Fruit fly (Drosophila melanogaster) whole organism, embryonic: ENCODE measurements around the gene CG16959.
A peak's percentile ranks its signal among the peaks of the same experiment; 100 is the strongest.

ENCODE experiments used
- ATbp ChIP-seq: fragments of 200-800 bp; sonication (Bioruptor generic); optimal IDR thresholded peaks from 2 replicates; lab custom pipeline; 2017; ENCODE audit warnings: missing biosample characterization, mild to moderate bottlenecking, missing genetic modification characterization, missing genetic modification reagents
- Bgb ChIP-seq: fragments of 200-800 bp; sonication (Bioruptor generic); IDR thresholded peaks from 2 replicates; pipeline ENCODE4 v1.3.6; 2022; ENCODE audit warnings: missing biosample characterization, missing genetic modification characterization; ENCODE audit not compliant: partially characterized antibody
- CG10209 ChIP-seq: fragments of 200-800 bp; sonication (Bioruptor generic); optimal IDR thresholded peaks from 3 replicates; lab custom pipeline; 2017; ENCODE audit warnings: missing biosample characterization, mild to moderate bottlenecking, missing genetic modification characterization, missing genetic modification reagents
- CG10267 ChIP-seq: fragments of 200-800 bp; sonication (Bioruptor generic); optimal IDR thresholded peaks from 2 replicates; lab custom pipeline; 2018; ENCODE audit warnings: missing biosample characterization, mild to moderate bottlenecking, missing genetic modification characterization, moderate library complexity
- CG10979 ChIP-seq: fragments of 200-800 bp; sonication (Bioruptor generic); optimal IDR thresholded peaks from 2 replicates; lab custom pipeline; 2018; ENCODE audit warnings: missing biosample characterization, mild to moderate bottlenecking, missing genetic modification characterization, moderate library complexity
- CG11504 ChIP-seq: fragments of 200-800 bp; sonication (Bioruptor generic); optimal IDR thresholded peaks from 3 replicates; lab custom pipeline; 2019; ENCODE audit warnings: missing biosample characterization, mild to moderate bottlenecking, missing genetic modification characterization, moderate library complexity
- CG12236 ChIP-seq: fragments of 200-800 bp; sonication (Bioruptor generic); optimal IDR thresholded peaks from 2 replicates; lab custom pipeline; 2016; ENCODE audit warnings: missing biosample characterization, missing genetic modification characterization
- CG1529 ChIP-seq: fragments of 200-800 bp; sonication (Bioruptor generic); optimal IDR thresholded peaks from 3 replicates; lab custom pipeline; 2018; ENCODE audit warnings: missing biosample characterization, missing genetic modification characterization
- CG18476 ChIP-seq: fragments of 200-800 bp; sonication (Bioruptor generic); optimal IDR thresholded peaks from 2 replicates; lab custom pipeline; 2016; ENCODE audit warnings: missing biosample characterization, mild to moderate bottlenecking, missing genetic modification characterization
- CG18599 ChIP-seq: fragments of 200-800 bp; sonication (Bioruptor generic); optimal IDR thresholded peaks from 3 replicates; lab custom pipeline; 2017; ENCODE audit warnings: missing biosample characterization, missing genetic modification characterization, mild to moderate bottlenecking, moderate library complexity, missing genetic modification reagents
- CG3281 ChIP-seq: fragments of 200-800 bp; sonication (Bioruptor generic); optimal IDR thresholded peaks from 3 replicates; lab custom pipeline; 2017; ENCODE audit warnings: missing biosample characterization, mild to moderate bottlenecking, missing genetic modification characterization
- CG4820 ChIP-seq: fragments of 200-800 bp; sonication (Bioruptor generic); optimal IDR thresholded peaks from 3 replicates; lab custom pipeline; 2016; ENCODE audit warnings: missing biosample characterization, missing genetic modification characterization
- CG6175 ChIP-seq: fragments of 200-800 bp; sonication (Bioruptor generic); IDR thresholded peaks from 3 replicates; pipeline ENCODE4 v1.3.6; 2022; ENCODE audit warnings: missing biosample characterization, missing genetic modification characterization
- CG6254 ChIP-seq: fragments of 200-800 bp; sonication (Bioruptor generic); optimal IDR thresholded peaks from 3 replicates; lab custom pipeline; 2017; ENCODE audit warnings: mild to moderate bottlenecking, missing biosample characterization, missing genetic modification reagents, missing genetic modification characterization
- CG7839 ChIP-seq: fragments of 200-800 bp; sonication (Bioruptor generic); optimal IDR thresholded peaks from 3 replicates; lab custom pipeline; 2018; ENCODE audit warnings: missing biosample characterization, mild to moderate bottlenecking, missing genetic modification characterization, moderate library complexity
- CG9215 ChIP-seq: fragments of 200-800 bp; sonication (Bioruptor generic); IDR thresholded peaks from 2 replicates; pipeline ENCODE4 v1.3.6; 2022; ENCODE audit warnings: missing biosample characterization, missing genetic modification characterization
- GATAe ChIP-seq: fragments of 200-800 bp; sonication (Bioruptor generic); conservative IDR thresholded peaks from 2 replicates; pipeline ENCODE4 v1.3.6; 2022; ENCODE audit warnings: missing biosample characterization, missing genetic modification characterization
- HLH54F ChIP-seq: fragments of 200-800 bp; sonication (Bioruptor generic); optimal IDR thresholded peaks from 3 replicates; lab custom pipeline; 2016; ENCODE audit warnings: missing biosample characterization, missing genetic modification characterization
- Hmr ChIP-seq: fragments of 200-800 bp; sonication (Bioruptor generic); optimal IDR thresholded peaks from 3 replicates; lab custom pipeline; 2017; ENCODE audit warnings: mild to moderate bottlenecking, missing biosample characterization, missing genetic modification reagents, missing genetic modification characterization
- Hr51 ChIP-seq, 2 experiments: fragments of 200-800 bp; sonication (Bioruptor generic); optimal IDR thresholded peaks; 2 replicates in 1 of 2; 3 replicates in 1 of 2; lab custom pipeline; 2016 to 2018; ENCODE audit warnings: missing biosample characterization in 2 of 2, missing genetic modification characterization in 2 of 2, mild to moderate bottlenecking in 1 of 2, moderate library complexity in 1 of 2
- Kr ChIP-seq: fragments of 200-800 bp; sonication (Bioruptor generic); optimal IDR thresholded peaks from 2 replicates; lab custom pipeline; 2017; ENCODE audit warnings: missing biosample characterization, mild to moderate bottlenecking, missing genetic modification characterization
- Med ChIP-seq: fragments of 200-800 bp; sonication (Bioruptor generic); peaks from one replicate; lab custom pipeline; 2016; ENCODE audit warnings: missing biosample characterization, missing genetic modification characterization, mild to moderate bottlenecking, inconsistent platforms, moderate library complexity
- Nf-YA ChIP-seq: fragments of 200-800 bp; sonication (Bioruptor generic); IDR thresholded peaks from 2 replicates; pipeline ENCODE4 v1.3.6; 2022; ENCODE audit warnings: missing biosample characterization, missing genetic modification characterization
- Nf-YB ChIP-seq: fragments of 200-800 bp; sonication (Bioruptor generic); optimal IDR thresholded peaks from 3 replicates; lab custom pipeline; 2019; ENCODE audit warnings: missing biosample characterization, mild to moderate bottlenecking, missing genetic modification characterization, moderate library complexity
- Oli ChIP-seq: fragments of 200-800 bp; sonication (Bioruptor generic); optimal IDR thresholded peaks from 2 replicates; lab custom pipeline; 2018; ENCODE audit warnings: missing biosample characterization, mild to moderate bottlenecking, missing genetic modification characterization, moderate library complexity
- Optix ChIP-seq: fragments of 200-800 bp; sonication (Bioruptor generic); IDR thresholded peaks from 3 replicates; pipeline ENCODE4 v1.3.6; 2022; ENCODE audit warnings: missing biosample characterization, missing genetic modification characterization
- Xrp1 ChIP-seq: fragments of 200-800 bp; sonication (Bioruptor generic); IDR thresholded peaks from 2 replicates; pipeline ENCODE4 v1.3.6; 2022; ENCODE audit warnings: missing biosample characterization, missing genetic modification characterization
- abd-A ChIP-seq: fragments of 200-800 bp; sonication (Bioruptor generic); optimal IDR thresholded peaks from 3 replicates; lab custom pipeline; 2019; ENCODE audit warnings: missing biosample characterization, mild to moderate bottlenecking, missing genetic modification characterization, moderate library complexity
- aop ChIP-seq: fragments of 200-800 bp; sonication (Bioruptor generic); IDR thresholded peaks from 2 replicates; pipeline ENCODE4 v1.3.6; 2022; ENCODE audit warnings: missing biosample characterization, missing genetic modification characterization
- bcd ChIP-seq: fragments of 200-800 bp; sonication (Bioruptor generic); optimal IDR thresholded peaks from 2 replicates; lab custom pipeline; 2017; ENCODE audit warnings: missing biosample characterization, mild to moderate bottlenecking, missing genetic modification characterization
- corto ChIP-seq: fragments of 200-800 bp; sonication (Bioruptor generic); optimal IDR thresholded peaks from 2 replicates; lab custom pipeline; 2016; ENCODE audit warnings: missing biosample characterization, mild to moderate bottlenecking, missing genetic modification characterization, moderate library complexity
- cwo ChIP-seq: fragments of 200-800 bp; sonication (Bioruptor generic); optimal IDR thresholded peaks from 3 replicates; lab custom pipeline; 2017; ENCODE audit warnings: missing biosample characterization, missing genetic modification characterization, mild to moderate bottlenecking, moderate library complexity, missing genetic modification reagents
- disco-r ChIP-seq: fragments of 200-800 bp; sonication (Bioruptor generic); optimal IDR thresholded peaks from 2 replicates; lab custom pipeline; 2016; ENCODE audit warnings: missing biosample characterization, missing genetic modification characterization
- dmrt99B ChIP-seq: fragments of 200-800 bp; sonication (Bioruptor generic); optimal IDR thresholded peaks from 2 replicates; lab custom pipeline; 2018; ENCODE audit warnings: missing biosample characterization, mild to moderate bottlenecking, missing genetic modification characterization, moderate library complexity
- emc ChIP-seq: fragments of 200-800 bp; sonication (Bioruptor generic); optimal IDR thresholded peaks from 2 replicates; lab custom pipeline; 2016; ENCODE audit warnings: missing biosample characterization, missing genetic modification characterization
- exex ChIP-seq: fragments of 200-800 bp; sonication (Bioruptor generic); optimal IDR thresholded peaks from 4 replicates; lab custom pipeline; 2018; ENCODE audit warnings: missing biosample characterization, mild to moderate bottlenecking, missing genetic modification characterization, moderate library complexity
- fd96Cb ChIP-seq: fragments of 200-800 bp; sonication (Bioruptor generic); optimal IDR thresholded peaks from 2 replicates; lab custom pipeline; 2018; ENCODE audit warnings: missing biosample characterization, mild to moderate bottlenecking, missing genetic modification characterization, moderate library complexity
- gem ChIP-seq: fragments of 200-800 bp; sonication (Bioruptor generic); optimal IDR thresholded peaks from 2 replicates; lab custom pipeline; 2019; ENCODE audit warnings: missing biosample characterization, mild to moderate bottlenecking, missing genetic modification characterization, moderate library complexity
- grn ChIP-seq: fragments of 200-800 bp; sonication (Bioruptor generic); optimal IDR thresholded peaks from 3 replicates; lab custom pipeline; 2017; ENCODE audit warnings: missing biosample characterization, missing genetic modification characterization
- klu ChIP-seq: fragments of 200-800 bp; sonication (Bioruptor generic); IDR thresholded peaks from 2 replicates; pipeline ENCODE4 v1.3.6; 2022; ENCODE audit warnings: missing biosample characterization, missing genetic modification characterization
- lab ChIP-seq: fragments of 200-800 bp; sonication (Bioruptor generic); optimal IDR thresholded peaks from 3 replicates; lab custom pipeline; 2017; ENCODE audit warnings: missing biosample characterization, missing genetic modification characterization, mild to moderate bottlenecking, moderate library complexity, missing genetic modification reagents
- phol ChIP-seq: fragments of 200-800 bp; sonication (Bioruptor generic); optimal IDR thresholded peaks from 3 replicates; lab custom pipeline; 2018; ENCODE audit warnings: missing biosample characterization, mild to moderate bottlenecking, missing genetic modification characterization, moderate library complexity
- pum ChIP-seq: fragments of 200-800 bp; sonication (Bioruptor generic); optimal IDR thresholded peaks from 2 replicates; lab custom pipeline; 2016; ENCODE audit warnings: missing biosample characterization, missing genetic modification characterization
- ranshi ChIP-seq: fragments of 200-800 bp; sonication (Bioruptor generic); IDR thresholded peaks from 2 replicates; pipeline ENCODE4 v1.3.6; 2022; ENCODE audit warnings: missing biosample characterization, missing genetic modification characterization
- sens ChIP-seq: fragments of 200-800 bp; sonication (Bioruptor generic); peaks from one replicate; lab custom pipeline; 2016; ENCODE audit warnings: missing biosample characterization, missing genetic modification characterization
- stc ChIP-seq: fragments of 200-800 bp; sonication (Bioruptor generic); IDR thresholded peaks from 2 replicates; pipeline ENCODE4 v1.3.6; 2022; ENCODE audit warnings: missing biosample characterization, missing genetic modification characterization
- ttk ChIP-seq: fragments of 200-800 bp; sonication (Bioruptor generic); IDR thresholded peaks from 2 replicates; pipeline ENCODE4 v2.1.2; 2022; ENCODE audit warnings: missing biosample characterization, missing genetic modification characterization
- unpg ChIP-seq: fragments of 200-800 bp; sonication (Bioruptor generic); optimal IDR thresholded peaks from 3 replicates; lab custom pipeline; 2018; ENCODE audit warnings: missing biosample characterization, mild to moderate bottlenecking, missing genetic modification characterization, moderate library complexity

CG16959 gene

DNA sequence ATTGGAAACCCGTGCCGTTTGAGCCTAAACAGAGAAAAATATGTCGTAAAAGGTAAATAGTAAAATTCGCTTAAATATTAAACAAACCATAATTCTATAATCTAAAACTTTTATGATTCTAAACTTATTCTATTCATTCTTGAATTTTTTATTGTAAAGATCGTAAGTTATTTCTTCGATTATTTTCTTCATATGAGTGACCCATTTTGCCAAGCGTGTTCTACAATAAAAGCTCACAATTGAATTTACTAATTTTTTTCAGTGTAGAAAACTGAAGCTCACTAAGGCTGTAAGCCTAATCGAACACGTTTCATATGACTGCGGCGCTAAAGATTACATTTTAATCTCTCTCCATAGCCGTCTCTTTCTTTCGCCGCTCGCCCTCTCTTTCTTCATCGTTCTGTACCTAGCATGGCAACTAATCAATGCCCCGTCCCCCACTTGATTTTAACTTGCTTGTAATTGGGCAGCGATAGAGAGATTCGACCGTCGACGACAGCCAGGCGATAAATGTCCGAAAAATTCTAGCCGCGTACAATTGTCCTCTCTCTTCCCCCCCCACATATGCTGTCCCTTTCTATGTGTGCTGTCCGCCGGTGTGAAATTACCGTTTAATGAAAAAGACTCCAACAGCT is 46.8 kb upstream of the CG16959 start (continued):
- TF ChIP-seq CG6254 (GFP tag; lab: Kevin White, UChicago), result peak; percentile 46
- no peak for TF ChIP-seq disco-r (GFP tag; lab: Kevin White, UChicago)
- peak; percentile 44 for TF ChIP-seq Med
- peak; percentile 20 for TF ChIP-seq cwo (GFP tag; lab: Kevin White, UChicago)
- no peak for TF ChIP-seq CG12236 (GFP tag; lab: Kevin White, UChicago)
- TF ChIP-seq lab, result peak; percentile 33
- peak; percentile 3 for TF ChIP-seq Hmr (GFP tag; lab: Kevin White, UChicago)
- TF ChIP-seq CG6175 (GFP tag; lab: Robert Waterston, UW), result peak; percentile 55; the same call in 1 of the 3 replicates
- TF ChIP-seq dmrt99B (tag; lab: Kevin White, UChicago), result peak; percentile 5
- 0 out of 2 replicates have a peak, but pooled peaks have one; percentile 28 for TF ChIP-seq Xrp1 (GFP tag; lab: Robert Waterston, UW)
- TF ChIP-seq klu (GFP tag; lab: Robert Waterston, UW), result no peak
- peak; percentile 10 for TF ChIP-seq CG3281 (GFP tag; lab: Kevin White, UChicago)
- TF ChIP-seq CG7839 (tag; lab: Kevin White, UChicago), result peak; percentile 20
- TF ChIP-seq phol, result peak; percentile 30
- peak; percentile 15 for TF ChIP-seq CG4820 (GFP tag; lab: Kevin White, UChicago)
- TF ChIP-seq ranshi (GFP tag; lab: Robert Waterston, UW), result peak; percentile 4; the same call in 1 of the 2 replicates
- TF ChIP-seq Kr, result no peak
- TF ChIP-seq CG9215, result no peak
- no peak for TF ChIP-seq HLH54F (GFP tag; lab: Kevin White, UChicago)
- TF ChIP-seq emc (GFP tag; lab: Kevin White, UChicago), result no peak
- peak; percentile 67 for TF ChIP-seq Nf-YA (GFP tag; lab: Robert Waterston, UW)
- peak in 1 of 2 experiments; percentile 22 for TF ChIP-seq Hr51 (GFP tag; optimal IDR thresholded peaks at IDR 0.05; lab: Kevin White, UChicago)
- no peak for TF ChIP-seq CG18476 (GFP tag; lab: Kevin White, UChicago)
- no peak for TF ChIP-seq corto (GFP tag; lab: Kevin White, UChicago)
- no peak for TF ChIP-seq pum
- TF ChIP-seq stc, result peak; percentile 5; the same call in 1 of the 2 replicates
- peak; percentile 32 for TF ChIP-seq exex (tag; lab: Kevin White, UChicago)
- TF ChIP-seq bcd (GFP tag; lab: Kevin White, UChicago), result peak; percentile 4
- TF ChIP-seq sens, result peak; percentile 77
- 0 out of 2 replicates have a peak, but pooled peaks have one; percentile 5 for TF ChIP-seq ttk (GFP tag; lab: Robert Waterston, UW)
- peak; percentile 36 for TF ChIP-seq ATbp (GFP tag; lab: Kevin White, UChicago)
- peak; percentile 14 for TF ChIP-seq abd-A (tag; lab: Kevin White, UChicago)
- TF ChIP-seq Bgb (GFP tag; lab: Robert Waterston, UW), result 0 out of 2 replicates have a peak, but pooled peaks have one; percentile 10
- no peak for TF ChIP-seq aop (GFP tag; lab: Robert Waterston, UW)
- TF ChIP-seq Optix (GFP tag; lab: Robert Waterston, UW), result no peak
- peak; percentile 21 for TF ChIP-seq unpg (GFP tag; lab: Kevin White, UChicago)
- TF ChIP-seq CG11504 (tag; lab: Kevin White, UChicago), result peak; percentile 24
- peak; percentile 47 for TF ChIP-seq CG10979 (tag; lab: Kevin White, UChicago)
- peak; percentile 31 for TF ChIP-seq fd96Cb (tag; lab: Kevin White, UChicago)
- peak; percentile 90 for TF ChIP-seq Nf-YB
- TF ChIP-seq gem (tag; lab: Kevin White, UChicago), result peak; percentile 54
- peak; percentile 33 for TF ChIP-seq Oli (tag; lab: Kevin White, UChicago)
- peak; percentile 14 for TF ChIP-seq CG10267 (tag; lab: Kevin White, UChicago)
- peak; percentile 38 for TF ChIP-seq CG18599 (GFP tag; lab: Kevin White, UChicago)
- peak; percentile 80 for TF ChIP-seq GATAe (GFP tag; lab: Robert Waterston, UW)
- TF ChIP-seq CG1529, result no peak
- peak; percentile 25 for TF ChIP-seq grn
- peak; percentile 14 for TF ChIP-seq CG10209 (GFP tag; lab: Kevin White, UChicago)
